ENCODE assay signal across 3 fruit fly cellular contexts in the genomic region with DNA sequence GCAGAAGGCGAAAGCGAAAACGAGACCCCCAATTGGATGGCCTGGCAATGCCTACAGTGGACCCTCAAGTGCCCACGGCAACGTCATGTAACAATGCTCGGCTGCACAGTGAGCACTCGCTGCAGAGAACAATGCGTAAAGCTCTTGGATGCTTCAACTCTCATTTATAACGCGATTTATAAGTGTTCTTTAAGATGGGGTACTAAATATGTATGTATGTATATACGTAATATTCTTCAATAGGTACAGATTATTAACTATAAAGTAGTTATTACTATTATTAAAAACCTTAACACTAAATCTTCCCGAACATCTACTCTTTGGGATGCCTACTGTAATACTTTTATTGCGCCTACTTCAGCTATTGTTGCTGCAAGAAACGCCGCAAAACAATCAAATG.
TF ChIP-seq lines count a peak whose summit lies in the region.

No protein-coding gene starts in this region.

- TF ChIP-seq CTCF in whole organism, embryonic (GFP tag; optimal IDR thresholded peaks at IDR 0.05; lab: Kevin White, UChicago): no peak

TF ChIP-seq in whole organism, embryonic, 481 proteins besides CTCF, POLR2A, EP300 and RAD21 (continues in another document):
- no peak for TF ChIP-seq mam (GFP tag; optimal IDR thresholded peaks at IDR 0.05; lab: Kevin White, UChicago)
- TF ChIP-seq CG15514 (GFP tag; optimal IDR thresholded peaks at IDR 0.05; lab: Kevin White, UChicago): no peak
- no peak for TF ChIP-seq CG15073 (GFP tag; optimal IDR thresholded peaks at IDR 0.05; lab: Kevin White, UChicago)
- no peak for TF ChIP-seq pan (optimal IDR thresholded peaks at IDR 0.05; lab: Kevin White, UChicago)
- no peak for TF ChIP-seq pan (GFP tag; optimal IDR thresholded peaks at IDR 0.05 in 1 of 2, IDR thresholded peaks at IDR 0.05 in 1 of 2)
- TF ChIP-seq chn (GFP tag; optimal IDR thresholded peaks at IDR 0.05; lab: Kevin White, UChicago): no peak
- no peak for TF ChIP-seq CG18764 (GFP tag; optimal IDR thresholded peaks at IDR 0.05; lab: Kevin White, UChicago)
- TF ChIP-seq bowl (GFP tag; IDR thresholded peaks at IDR 0.05; lab: Robert Waterston, UW): no peak
- no peak for TF ChIP-seq ara (GFP tag; IDR thresholded peaks at IDR 0.05; lab: Robert Waterston, UW)
- TF ChIP-seq ERR (GFP tag; optimal IDR thresholded peaks at IDR 0.05; lab: Kevin White, UChicago): no peak
- TF ChIP-seq CG6175 (GFP tag; IDR thresholded peaks at IDR 0.05; lab: Robert Waterston, UW): no peak
- no peak for TF ChIP-seq CG12769 (tag; optimal IDR thresholded peaks at IDR 0.05; lab: Kevin White, UChicago)
- no peak for TF ChIP-seq CG4730 (GFP tag; IDR thresholded peaks at IDR 0.05; lab: Robert Waterston, UW)
- TF ChIP-seq Sin3A (optimal IDR thresholded peaks at IDR 0.05; lab: Kevin White, UChicago): no peak
- no peak for TF ChIP-seq nerfin-1 (tag; optimal IDR thresholded peaks at IDR 0.05; lab: Kevin White, UChicago)
- TF ChIP-seq da (GFP tag; optimal IDR thresholded peaks at IDR 0.05; lab: Kevin White, UChicago): no peak
- no peak for TF ChIP-seq Hr78 (GFP tag; optimal IDR thresholded peaks at IDR 0.05; lab: Kevin White, UChicago)
- 0 out of 2 replicates have a peak, but pooled peaks have one; percentile 21 for TF ChIP-seq CG6689 (GFP tag; IDR thresholded peaks at IDR 0.05; lab: Robert Waterston, UW)
- no peak for TF ChIP-seq CG31224 (GFP tag; IDR thresholded peaks at IDR 0.05; lab: Robert Waterston, UW)
- no peak for TF ChIP-seq D (optimal IDR thresholded peaks at IDR 0.05; lab: Kevin White, UChicago)
- TF ChIP-seq D (GFP tag; optimal IDR thresholded peaks at IDR 0.05; lab: Kevin White, UChicago): no peak
- TF ChIP-seq CG10321 (GFP tag; IDR thresholded peaks at IDR 0.05; lab: Robert Waterston, UW): no peak
- no peak for TF ChIP-seq Max (GFP tag; optimal IDR thresholded peaks at IDR 0.05; lab: Kevin White, UChicago)
- TF ChIP-seq Scr (GFP tag; IDR thresholded peaks at IDR 0.05; lab: Robert Waterston, UW; ENCODE audit: partially characterized antibody): no peak
- no peak for TF ChIP-seq Dip2 (GFP tag; IDR thresholded peaks at IDR 0.05; lab: Robert Waterston, UW)
- no peak for TF ChIP-seq sima (GFP tag; optimal IDR thresholded peaks at IDR 0.05; lab: Kevin White, UChicago)
- TF ChIP-seq CG14014 (GFP tag; IDR thresholded peaks at IDR 0.05; lab: Robert Waterston, UW): no peak
- peak; percentile 23; the same call in 1 of the 2 replicates for TF ChIP-seq Drgx (GFP tag; IDR thresholded peaks at IDR 0.05; lab: Robert Waterston, UW)
- TF ChIP-seq CG1529 (GFP tag; optimal IDR thresholded peaks at IDR 0.05; lab: Kevin White, UChicago): no peak
- no peak for TF ChIP-seq CG32767 (GFP tag; IDR thresholded peaks at IDR 0.05; lab: Robert Waterston, UW)

TF ChIP-seq in whole organism, prepupa, 60 proteins besides CTCF, POLR2A, EP300 and RAD21:
- TF ChIP-seq Hr39 (GFP tag; optimal IDR thresholded peaks at IDR 0.05; lab: Kevin White, UChicago): no peak
- TF ChIP-seq CG6163 (GFP tag; IDR thresholded peaks at IDR 0.05; lab: Robert Waterston, UW): no peak
- peak; percentile 56 for TF ChIP-seq Eip78C (GFP tag; lab: Kevin White, UChicago)
- TF ChIP-seq lz (GFP tag; optimal IDR thresholded peaks at IDR 0.05; lab: Kevin White, UChicago): no peak
- no peak for TF ChIP-seq Met (GFP tag; optimal IDR thresholded peaks at IDR 0.05; lab: Kevin White, UChicago)
- peak; percentile 32 for TF ChIP-seq CG32006 (GFP tag; optimal IDR thresholded peaks at IDR 0.05; lab: Kevin White, UChicago)
- no peak for TF ChIP-seq Sox14 (GFP tag; optimal IDR thresholded peaks at IDR 0.05; lab: Kevin White, UChicago)
- no peak for TF ChIP-seq ss (GFP tag; optimal IDR thresholded peaks at IDR 0.05; lab: Kevin White, UChicago)
- TF ChIP-seq acj6 (GFP tag; optimal IDR thresholded peaks at IDR 0.05; lab: Kevin White, UChicago): no peak
- TF ChIP-seq CG10631 (GFP tag; optimal IDR thresholded peaks at IDR 0.05; lab: Kevin White, UChicago): no peak
- TF ChIP-seq CG8119 (GFP tag; IDR thresholded peaks at IDR 0.05; lab: Robert Waterston, UW): peak; percentile 50; the same call in 2 of the 3 replicates
- TF ChIP-seq CG15336 (GFP tag; IDR thresholded peaks at IDR 0.05; lab: Robert Waterston, UW): peak; percentile 66
- no peak for TF ChIP-seq topi (GFP tag; optimal IDR thresholded peaks at IDR 0.05; lab: Kevin White, UChicago)
- TF ChIP-seq net (GFP tag; optimal IDR thresholded peaks at IDR 0.05; lab: Kevin White, UChicago): no peak
- no peak for TF ChIP-seq Lpt (GFP tag; optimal IDR thresholded peaks at IDR 0.05; lab: Kevin White, UChicago)
- TF ChIP-seq vri (GFP tag; optimal IDR thresholded peaks at IDR 0.05; lab: Kevin White, UChicago): no peak
- TF ChIP-seq CG34406 (GFP tag; optimal IDR thresholded peaks at IDR 0.05; lab: Kevin White, UChicago): no peak
- no peak for TF ChIP-seq achi (GFP tag; optimal IDR thresholded peaks at IDR 0.05; lab: Kevin White, UChicago)
- TF ChIP-seq Gug (GFP tag; IDR thresholded peaks at IDR 0.05; lab: Robert Waterston, UW): peak; percentile 18; the same call in 1 of the 2 replicates
- 0 out of 3 replicates have a peak, but pooled peaks have one; percentile 10 for TF ChIP-seq eg (GFP tag; IDR thresholded peaks at IDR 0.05; lab: Robert Waterston, UW)
- no peak for TF ChIP-seq CG16779 (tag; optimal IDR thresholded peaks at IDR 0.05; lab: Kevin White, UChicago)
- TF ChIP-seq CG4318 (GFP tag; optimal IDR thresholded peaks at IDR 0.05; lab: Kevin White, UChicago): no peak
- TF ChIP-seq pdm3 (GFP tag; optimal IDR thresholded peaks at IDR 0.05; lab: Kevin White, UChicago): no peak
- TF ChIP-seq CG10669 (GFP tag; optimal IDR thresholded peaks at IDR 0.05; lab: Kevin White, UChicago): no peak
- no peak for TF ChIP-seq Hr38 (GFP tag; optimal IDR thresholded peaks at IDR 0.05; lab: Kevin White, UChicago)
- no peak for TF ChIP-seq CG1621 (tag; optimal IDR thresholded peaks at IDR 0.05; lab: Kevin White, UChicago)
- TF ChIP-seq CG3032 (tag; optimal IDR thresholded peaks at IDR 0.05; lab: Kevin White, UChicago): no peak

TF ChIP-seq in whole organism, pupa, 21 proteins besides CTCF, POLR2A, EP300 and RAD21:
- TF ChIP-seq CG12605 (GFP tag; IDR thresholded peaks at IDR 0.05; lab: Robert Waterston, UW): no peak
- TF ChIP-seq CG17806 (tag; optimal IDR thresholded peaks at IDR 0.05; lab: Kevin White, UChicago): no peak
- TF ChIP-seq CG9948 (tag; optimal IDR thresholded peaks at IDR 0.05; lab: Kevin White, UChicago): no peak
- 0 out of 2 replicates have a peak, but pooled peaks have one; percentile 24 for TF ChIP-seq CG32121 (GFP tag; IDR thresholded peaks at IDR 0.05; lab: Robert Waterston, UW)
- no peak for TF ChIP-seq Ets98B (GFP tag; IDR thresholded peaks at IDR 0.05; lab: Robert Waterston, UW)
TF ChIP-seq in whole organism, pupa: peak in this region for 1.

Comparison
In these comparisons a context has a peak if more than half of its experiments do, and no peak if none do; other contexts are left out.
1. Of the 7 proteins assayed by ChIP-seq in both whole organism, embryonic and whole organism, prepupa: peak only in whole organism, embryonic: none; only in whole organism, prepupa: Gug; in both: none; in neither: 6.